Worm (Caenorhabditis elegans) whole organism, young adult: ENCODE results near the gene F31E3.12.

ENCODE experiments used
- B0035.1 ChIP-seq: sonication (generic microtip); optimal IDR thresholded peaks from 2 replicates; lab custom pipeline; 2016; ENCODE audit warnings: missing genetic modification characterization, mild to moderate bottlenecking, missing compliant biosample characterization, missing genotype, missing genetic modification reagents
- C17E4.6 ChIP-seq: fragments of 200-800 bp; sonication (Bioruptor generic); IDR thresholded peaks from 2 replicates; pipeline ENCODE4 v1.3.6; 2022; ENCODE audit warnings: missing genetic modification reagents, missing genetic modification characterization, missing compliant biosample characterization
- F23B12.7 ChIP-seq: sonication (generic microtip); optimal IDR thresholded peaks from 2 replicates; lab custom pipeline; 2017; ENCODE audit warnings: missing genetic modification characterization, mild to moderate bottlenecking, missing compliant biosample characterization, antibody characterized with exemption, moderate library complexity; ENCODE audit not compliant: insufficient read depth
- F49E8.2 ChIP-seq: sonication (generic microtip); optimal IDR thresholded peaks from 3 replicates; lab custom pipeline; 2017; ENCODE audit warnings: missing genetic modification characterization, mild to moderate bottlenecking, missing compliant biosample characterization, antibody characterized with exemption, moderate library complexity; ENCODE audit not compliant: insufficient read depth
- F57A8.1 ChIP-seq: fragments of 200-800 bp; sonication (Bioruptor generic); optimal IDR thresholded peaks from 2 replicates; lab custom pipeline; 2018; ENCODE audit warnings: mild to moderate bottlenecking, missing genetic modification characterization, moderate library complexity, missing compliant biosample characterization
- K12H6.12 ChIP-seq: fragments of 200-800 bp; sonication (Bioruptor generic); optimal IDR thresholded peaks from 2 replicates; lab custom pipeline; 2018; ENCODE audit warnings: mild to moderate bottlenecking, missing genetic modification characterization, missing compliant biosample characterization
- T07F8.4 ChIP-seq: sonication (generic microtip); optimal IDR thresholded peaks from 2 replicates; lab custom pipeline; 2016; ENCODE audit warnings: mild to moderate bottlenecking, missing genetic modification characterization, moderate library complexity, missing compliant biosample characterization
- T26A5.8 ChIP-seq: sonication (generic microtip); optimal IDR thresholded peaks from 2 replicates; lab custom pipeline; 2016; ENCODE audit warnings: missing genetic modification characterization, missing compliant biosample characterization
- Y53F4B.3 ChIP-seq: fragments of 200-800 bp; sonication (Bioruptor generic); IDR thresholded peaks from 2 replicates; pipeline ENCODE4 v1.3.6; 2022; ENCODE audit warnings: missing genetic modification reagents, missing genetic modification characterization, missing compliant biosample characterization
- Y67H2A.10 ChIP-seq: fragments of 200-800 bp; sonication (Bioruptor generic); conservative IDR thresholded peaks from 2 replicates; pipeline ENCODE4 v1.3.6; 2022; ENCODE audit warnings: missing genetic modification reagents, missing genetic modification characterization, missing compliant biosample characterization
- aptf-2 ChIP-seq: fragments of 200-800 bp; sonication (Bioruptor generic); conservative IDR thresholded peaks from 2 replicates; pipeline ENCODE4 v1.3.6; 2022; ENCODE audit warnings: missing genetic modification reagents, missing genetic modification characterization, missing compliant biosample characterization
- aptf-3 ChIP-seq: fragments of 200-800 bp; sonication (Bioruptor generic); IDR thresholded peaks from 2 replicates; pipeline ENCODE4 v1.3.6; 2022; ENCODE audit warnings: missing genetic modification characterization, missing compliant biosample characterization
- attf-3 ChIP-seq: fragments of 200-800 bp; sonication (Bioruptor generic); conservative IDR thresholded peaks from 2 replicates; pipeline ENCODE4 v1.3.6; 2022; ENCODE audit warnings: missing genetic modification reagents, missing genetic modification characterization, missing compliant biosample characterization
- bed-1 ChIP-seq: fragments of 200-800 bp; sonication (Bioruptor generic); IDR thresholded peaks from 2 replicates; pipeline ENCODE4 v1.3.6; 2022; ENCODE audit warnings: missing genetic modification reagents, missing genetic modification characterization, missing compliant biosample characterization
- cebp-1 ChIP-seq, 2 experiments: fragments of 200-800 bp in 1 of 2; sonication (Bioruptor generic) in 1 of 2; sonication (generic microtip) in 1 of 2; IDR thresholded peaks in 1 of 2; optimal IDR thresholded peaks in 1 of 2; 2 replicates each; pipeline versions ENCODE4 v1.3.6 to Lab custom; 2017 to 2022; ENCODE audit warnings: missing compliant biosample characterization in 2 of 2, missing genetic modification characterization in 2 of 2, mild to moderate bottlenecking in 1 of 2, missing genetic modification reagents in 1 of 2, moderate library complexity in 1 of 2
- ceh-100 ChIP-seq: fragments of 200-800 bp; sonication (Bioruptor generic); IDR thresholded peaks from 2 replicates; pipeline ENCODE4 v1.3.6; 2022; ENCODE audit warnings: missing genetic modification reagents, missing genetic modification characterization, missing compliant biosample characterization
- dox-1 ChIP-seq: fragments of 200-800 bp; sonication (Bioruptor generic); IDR thresholded peaks from 2 replicates; pipeline ENCODE4 v1.3.6; 2022; ENCODE audit warnings: missing genetic modification reagents, missing genetic modification characterization, missing compliant biosample characterization
- dpl-1 ChIP-seq: fragments of 150-350 bp; optimal IDR thresholded peaks from 2 replicates; lab custom pipeline; 2014; ENCODE audit warnings: missing biosample characterization, missing genetic modification reagents, missing genetic modification characterization
- efl-1 ChIP-seq: fragments of 150-350 bp; optimal IDR thresholded peaks from 2 replicates; lab custom pipeline; 2014; ENCODE audit warnings: missing biosample characterization, missing genetic modification reagents, missing genetic modification characterization
- egl-18 ChIP-seq: fragments of 200-800 bp; sonication (Bioruptor generic); IDR thresholded peaks from 2 replicates; pipeline ENCODE4 v1.3.6; 2022; ENCODE audit warnings: missing genetic modification reagents, missing genetic modification characterization, missing compliant biosample characterization
- egrh-3 ChIP-seq: fragments of 200-800 bp; sonication (Bioruptor generic); IDR thresholded peaks from 2 replicates; pipeline ENCODE4 v1.3.6; 2022; ENCODE audit warnings: missing genetic modification reagents, missing genetic modification characterization, missing compliant biosample characterization
- ekl-4 ChIP-seq: fragments of 200-800 bp; sonication (Bioruptor generic); IDR thresholded peaks from 2 replicates; pipeline ENCODE4 v1.3.6; 2022; ENCODE audit warnings: missing genetic modification reagents, missing genetic modification characterization, missing compliant biosample characterization
- fkh-3 ChIP-seq: sonication (generic microtip); optimal IDR thresholded peaks from 2 replicates; lab custom pipeline; 2016; ENCODE audit warnings: mild to moderate bottlenecking, missing genetic modification characterization, missing compliant biosample characterization
- gei-17 ChIP-seq: fragments of 200-800 bp; sonication (Bioruptor generic); optimal IDR thresholded peaks from 2 replicates; lab custom pipeline; 2018; ENCODE audit warnings: mild to moderate bottlenecking, missing genetic modification characterization, missing compliant biosample characterization
- hrde-1 ChIP-seq: sonication (generic microtip); optimal IDR thresholded peaks from 2 replicates; lab custom pipeline; 2016; ENCODE audit warnings: missing genetic modification characterization, mild to moderate bottlenecking, missing compliant biosample characterization, moderate library complexity, missing genotype, missing genetic modification reagents, borderline replicate concordance
- lin-35 ChIP-seq, 3 experiments: fragments of 150-350 bp in 2 of 3; sonication (generic microtip) in 1 of 3; optimal IDR thresholded peaks; 2 replicates each; lab custom pipeline; 2014 to 2018; ENCODE audit warnings: missing biosample characterization in 3 of 3, missing genetic modification characterization in 3 of 3, missing genetic modification reagents in 3 of 3
- lin-40 ChIP-seq: sonication (generic microtip); optimal IDR thresholded peaks from 2 replicates; lab custom pipeline; 2016; ENCODE audit warnings: missing genetic modification characterization, mild to moderate bottlenecking, missing compliant biosample characterization, missing genotype, missing genetic modification reagents
- lin-54 ChIP-seq: fragments of 200-800 bp; sonication (Bioruptor generic); optimal IDR thresholded peaks from 2 replicates; lab custom pipeline; 2018; ENCODE audit warnings: mild to moderate bottlenecking, missing genetic modification characterization, missing compliant biosample characterization
- madf-6 ChIP-seq: fragments of 200-800 bp; sonication (Bioruptor generic); IDR thresholded peaks from 2 replicates; pipeline ENCODE4 v1.3.6; 2022; ENCODE audit warnings: missing genetic modification reagents, missing genetic modification characterization, missing compliant biosample characterization
- madf-8 ChIP-seq: fragments of 200-800 bp; sonication (Bioruptor generic); conservative IDR thresholded peaks from 2 replicates; pipeline ENCODE4 v1.3.6; 2022; ENCODE audit warnings: missing genetic modification reagents, missing genetic modification characterization, missing compliant biosample characterization
- mcd-1 ChIP-seq: fragments of 200-800 bp; sonication (Bioruptor generic); IDR thresholded peaks from 2 replicates; pipeline ENCODE4 v1.3.6; 2022; ENCODE audit warnings: missing genetic modification reagents, missing genetic modification characterization, missing compliant biosample characterization
- mel-28 ChIP-seq: sonication (generic microtip); optimal IDR thresholded peaks from 2 replicates; lab custom pipeline; 2016; ENCODE audit warnings: borderline replicate concordance, mild to moderate bottlenecking, missing genetic modification characterization, missing compliant biosample characterization
- repo-1 ChIP-seq: sonication (generic microtip); optimal IDR thresholded peaks from 2 replicates; lab custom pipeline; 2017; ENCODE audit warnings: mild to moderate bottlenecking, missing genetic modification characterization, missing compliant biosample characterization
- sdz-38 ChIP-seq: sonication (generic microtip); optimal IDR thresholded peaks from 2 replicates; lab custom pipeline; 2016; ENCODE audit warnings: missing genotype, missing genetic modification characterization, missing compliant biosample characterization
- snpc-1.1 ChIP-seq: sonication (generic microtip); optimal IDR thresholded peaks from 2 replicates; lab custom pipeline; 2017; ENCODE audit warnings: missing genetic modification characterization, mild to moderate bottlenecking, missing compliant biosample characterization, antibody characterized with exemption, moderate library complexity, missing genotype, missing genetic modification reagents; ENCODE audit not compliant: insufficient read depth
- snpc-1.3 ChIP-seq: sonication (generic microtip); optimal IDR thresholded peaks from 2 replicates; lab custom pipeline; 2017; ENCODE audit warnings: missing genetic modification characterization, mild to moderate bottlenecking, missing compliant biosample characterization, antibody characterized with exemption, moderate library complexity, missing genotype, missing genetic modification reagents; ENCODE audit not compliant: insufficient read depth
- tbp1 ChIP-seq: fragments of 200-800 bp; sonication (Bioruptor generic); optimal IDR thresholded peaks from 2 replicates; lab custom pipeline; 2018; ENCODE audit warnings: mild to moderate bottlenecking, missing genetic modification characterization, missing compliant biosample characterization
- tbx-9 ChIP-seq: sonication (generic microtip); optimal IDR thresholded peaks from 2 replicates; lab custom pipeline; 2016; ENCODE audit warnings: borderline replicate concordance, missing genetic modification characterization, inconsistent platforms, missing compliant biosample characterization
- tlf-1 ChIP-seq: fragments of 200-800 bp; sonication (Bioruptor generic); optimal IDR thresholded peaks from 2 replicates; lab custom pipeline; 2018; ENCODE audit warnings: mild to moderate bottlenecking, missing genetic modification characterization, missing compliant biosample characterization
- zim-3 ChIP-seq: sonication (generic microtip); optimal IDR thresholded peaks from 2 replicates; lab custom pipeline; 2017; ENCODE audit warnings: mild to moderate bottlenecking, missing genetic modification characterization, moderate library complexity, missing compliant biosample characterization
- ztf-26 ChIP-seq: sonication (generic microtip); optimal IDR thresholded peaks from 2 replicates; lab custom pipeline; 2017; ENCODE audit warnings: missing genetic modification characterization, missing compliant biosample characterization
- ztf-28 ChIP-seq: fragments of 200-800 bp; sonication (Bioruptor generic); IDR thresholded peaks from 2 replicates; pipeline ENCODE4 v1.3.6; 2022; ENCODE audit warnings: missing genetic modification reagents, missing genetic modification characterization, missing compliant biosample characterization
- ztf-6 ChIP-seq: fragments of 200-800 bp; sonication (Bioruptor generic); IDR thresholded peaks from 2 replicates; pipeline ENCODE4 v1.3.6; 2022; ENCODE audit warnings: missing genetic modification reagents, missing genetic modification characterization, missing compliant biosample characterization

Gene F31E3.12

DNA sequence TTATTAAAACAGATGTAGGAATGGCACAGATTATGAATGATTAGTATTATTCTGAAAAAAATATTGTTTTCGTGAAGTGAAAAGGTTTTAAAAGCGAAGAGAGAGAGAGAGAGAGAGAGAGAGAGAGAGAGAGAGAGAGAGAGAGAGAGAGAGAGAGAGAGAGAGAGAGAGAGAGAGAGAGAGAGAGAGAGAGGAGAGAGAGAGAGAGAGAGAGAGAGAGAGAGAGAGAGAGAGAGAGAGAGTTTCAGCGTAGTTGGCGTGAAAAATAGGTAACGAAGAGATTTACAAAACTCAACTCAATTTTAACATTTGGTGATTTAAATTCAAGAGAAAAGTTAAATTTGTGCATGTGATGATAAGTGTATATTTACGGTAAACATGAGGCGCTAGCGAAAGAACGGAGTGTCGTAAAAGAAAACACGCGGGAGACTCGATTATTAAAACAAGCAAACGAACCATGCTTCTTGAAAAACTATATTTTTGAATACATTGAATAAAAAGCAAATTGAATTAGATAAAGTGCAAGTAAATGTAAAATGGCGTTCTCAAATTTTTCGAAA is 1.0 kb upstream of the F31E3.12 start, which contains the start of gene panl-2:
panl-2 (minus strand) TSS at position 51 of the 560 bp plus-strand sequence.
- TF ChIP-seq lin-35 (GFP tag; optimal IDR thresholded peaks at IDR 0.05; lab: Kevin White, UChicago) (peak in 1 of 3 experiments; percentile 52), tbp1 (GFP tag; lab: Kevin White, UChicago) (no peak), F23B12.7 (tag; lab: Kevin White, UChicago) (no peak), Y67H2A.10 (no peak), tlf-1 (no peak), fkh-3 (tag; lab: Kevin White, UChicago) (no peak), snpc-1.3 (no peak), egl-18 (GFP tag; lab: Robert Waterston, UW) (no peak), B0035.1 (tag; lab: Kevin White, UChicago) (no peak), F49E8.2 (tag; lab: Kevin White, UChicago) (peak; percentile 47), mel-28 (tag; lab: Kevin White, UChicago) (no peak), egrh-3 (peak; percentile 49; the same call in 1 of the 2 replicates), ztf-28 (no peak), F57A8.1 (GFP tag; lab: Kevin White, UChicago) (no peak), sdz-38 (tag; lab: Kevin White, UChicago) (no peak), dpl-1 (GFP tag; lab: Kevin White, UChicago) (no peak), mcd-1 (GFP tag; lab: Robert Waterston, UW) (no peak), K12H6.12 (tag; lab: Kevin White, UChicago) (no peak), Y53F4B.3 (GFP tag; lab: Robert Waterston, UW) (no peak), bed-1 (no peak), cebp-1 (GFP tag; IDR thresholded peaks at IDR 0.05; lab: Robert Waterston, UW) (no peak), cebp-1 (tag; optimal IDR thresholded peaks at IDR 0.05; lab: Kevin White, UChicago) (no peak), T07F8.4 (tag; lab: Kevin White, UChicago) (no peak), attf-3 (GFP tag; lab: Robert Waterston, UW) (peak; percentile 88), zim-3 (tag; lab: Kevin White, UChicago) (no peak), hrde-1 (no peak), aptf-3 (GFP tag; lab: Robert Waterston, UW) (no peak)

DNA sequence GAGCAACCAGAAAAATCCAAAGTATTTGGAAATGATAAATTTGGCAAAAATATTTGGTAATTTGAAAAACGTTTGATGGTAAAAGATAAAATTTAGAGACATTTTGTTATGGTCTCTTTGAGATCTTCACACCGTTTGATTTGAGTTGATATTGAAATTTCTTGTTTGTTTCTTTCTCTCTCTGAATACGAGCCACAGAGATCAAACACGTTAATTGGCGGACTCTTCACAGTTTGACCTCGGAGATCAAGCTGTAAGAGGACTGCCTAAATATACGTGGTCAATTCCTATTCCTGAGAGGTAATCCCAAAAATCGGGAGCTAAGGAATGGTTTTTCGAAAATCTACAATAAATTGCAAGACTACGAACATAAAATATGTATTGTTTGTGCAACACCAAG is 535 bp upstream of the F31E3.12 start:
- TF ChIP-seq efl-1 (GFP tag; lab: Kevin White, UChicago) = peak; percentile 55
- peak; percentile 71 for TF ChIP-seq madf-6 (GFP tag; lab: Robert Waterston, UW)
- 0 out of 2 replicates have a peak, but pooled peaks have one; percentile 6 for TF ChIP-seq madf-8
- no peak for TF ChIP-seq ztf-6 (GFP tag; lab: Robert Waterston, UW)

DNA sequence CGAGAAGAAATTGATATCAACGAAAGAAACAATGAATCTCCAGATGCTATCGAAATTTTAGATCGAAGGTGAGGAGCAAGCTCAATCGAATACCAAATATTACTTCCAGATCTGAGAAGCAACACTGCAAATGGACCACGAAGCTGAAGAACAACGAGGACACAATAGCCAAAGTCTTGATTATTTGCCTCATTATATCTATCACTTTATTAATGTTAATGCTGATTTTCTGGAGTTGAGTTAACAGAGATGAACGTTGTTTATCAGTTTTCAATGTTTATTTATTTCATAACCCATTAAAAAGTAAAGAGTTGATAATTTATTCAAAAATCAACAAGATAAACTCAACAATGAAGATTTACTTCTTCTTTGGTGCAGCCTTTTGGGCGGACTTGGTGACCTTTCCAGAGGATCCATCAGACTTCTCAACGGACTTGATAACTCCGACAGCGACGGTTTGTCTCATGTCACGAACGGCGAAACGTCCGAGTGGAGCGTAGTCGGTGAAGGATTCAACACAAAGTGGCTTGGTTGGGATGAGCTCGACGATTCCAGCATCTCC is 672 bp downstream of the F31E3.12 start:
- TF ChIP-seq ekl-4 (GFP tag; lab: Robert Waterston, UW) (peak; percentile 85), B0035.1 (tag; lab: Kevin White, UChicago) (no peak), repo-1 (tag; lab: Kevin White, UChicago) (peak; percentile 85), T26A5.8 (tag; lab: Kevin White, UChicago) (no peak), dpl-1 (GFP tag; lab: Kevin White, UChicago) (peak; percentile 2), tlf-1 (peak; percentile 84), gei-17 (GFP tag; lab: Kevin White, UChicago) (no peak), K12H6.12 (tag; lab: Kevin White, UChicago) (no peak), cebp-1 (GFP tag; IDR thresholded peaks at IDR 0.05; lab: Robert Waterston, UW) (no peak), cebp-1 (tag; optimal IDR thresholded peaks at IDR 0.05; lab: Kevin White, UChicago) (peak; percentile 51), ceh-100 (GFP tag; lab: Robert Waterston, UW) (peak; percentile 12; the same call in 1 of the 2 replicates), C17E4.6 (no peak; the same call in 1 of the 2 replicates), zim-3 (tag; lab: Kevin White, UChicago) (peak; percentile 33), lin-54 (peak; percentile 80), tbx-9 (no peak), aptf-2 (GFP tag; lab: Robert Waterston, UW) (no peak), snpc-1.1 (tag; lab: Kevin White, UChicago) (peak; percentile 45), ztf-26 (tag; lab: Kevin White, UChicago) (no peak), dox-1 (GFP tag; lab: Robert Waterston, UW) (peak; percentile 52), lin-40 (tag; lab: Kevin White, UChicago) (no peak)
